Worm (Caenorhabditis elegans) whole organism, late embryonic: ENCODE results near the gene rgef-1.

Source experiments
- C38D4.7 ChIP-seq: fragments of 200-800 bp; sonication (Bioruptor generic); optimal IDR thresholded peaks from 2 replicates; lab custom pipeline; 2018; ENCODE audit warnings: mild to moderate bottlenecking, missing genetic modification characterization, moderate library complexity, missing compliant biosample characterization
- ceh-22 ChIP-seq: sonication (generic microtip); optimal IDR thresholded peaks from 2 replicates; lab custom pipeline; 2017; ENCODE audit warnings: missing biosample characterization, missing genetic modification characterization
- ceh-34 ChIP-seq: sonication (generic microtip); optimal IDR thresholded peaks from 2 replicates; lab custom pipeline; 2016; ENCODE audit warnings: mild to moderate bottlenecking, missing genetic modification characterization, missing compliant biosample characterization
- che-1 ChIP-seq: sonication (generic microtip); optimal IDR thresholded peaks from 2 replicates; lab custom pipeline; 2016; ENCODE audit warnings: mild to moderate bottlenecking, missing genetic modification characterization, missing compliant biosample characterization
- ets-4 ChIP-seq: sonication (generic microtip); optimal IDR thresholded peaks from 2 replicates; lab custom pipeline; 2016; ENCODE audit warnings: missing genetic modification characterization, missing compliant biosample characterization
- fkh-6 ChIP-seq: sonication (generic microtip); optimal IDR thresholded peaks from 2 replicates; lab custom pipeline; 2016; ENCODE audit warnings: missing genetic modification characterization, missing compliant biosample characterization
- lim-6 ChIP-seq: sonication (generic microtip); optimal IDR thresholded peaks from 2 replicates; lab custom pipeline; 2016; ENCODE audit warnings: missing genetic modification characterization, missing compliant biosample characterization
- lin-11 ChIP-seq: fragments of 200-800 bp; sonication (Bioruptor generic); optimal IDR thresholded peaks from 2 replicates; lab custom pipeline; 2018; ENCODE audit warnings: mild to moderate bottlenecking, missing genetic modification characterization, missing compliant biosample characterization
- mec-3 ChIP-seq: sonication (generic microtip); optimal IDR thresholded peaks from 2 replicates; lab custom pipeline; 2016; ENCODE audit warnings: borderline replicate concordance, missing genetic modification characterization, missing compliant biosample characterization
- odd-2 ChIP-seq: sonication (generic microtip); optimal IDR thresholded peaks from 2 replicates; lab custom pipeline; 2017; ENCODE audit warnings: antibody characterized with exemption, mild to moderate bottlenecking, missing genetic modification characterization, missing compliant biosample characterization
- rnt-1 ChIP-seq: sonication (generic microtip); optimal IDR thresholded peaks from 2 replicates; lab custom pipeline; 2016; ENCODE audit warnings: missing genetic modification characterization, missing compliant biosample characterization
- sdc-2 ChIP-seq: sonication (generic microtip); optimal IDR thresholded peaks from 2 replicates; lab custom pipeline; 2016; ENCODE audit warnings: missing genotype, missing genetic modification characterization, missing compliant biosample characterization
- unc-3 ChIP-seq, 2 experiments: fragments of 200-800 bp in 1 of 2; sonication (Bioruptor generic) in 1 of 2; sonication (generic microtip) in 1 of 2; conservative IDR thresholded peaks in 1 of 2; optimal IDR thresholded peaks in 1 of 2; 2 replicates each; pipeline versions ENCODE4 v1.3.6 to Lab custom; 2016 to 2022; ENCODE audit warnings: missing compliant biosample characterization in 2 of 2, missing genetic modification characterization in 2 of 2, missing genetic modification reagents in 1 of 2

ce11 chrV:9576991-9577390, 15.5 kb upstream of the rgef-1 start, which contains the start of gene F25B3.2:
- TF ChIP-seq fkh-6 (tag; lab: Kevin White, UChicago) (no peak), lim-6 (tag; lab: Kevin White, UChicago) (no peak), C38D4.7 (no peak), mec-3 (tag; lab: Kevin White, UChicago) (no peak), rnt-1 (tag; lab: Kevin White, UChicago) (no peak), odd-2 (tag; lab: Kevin White, UChicago) (no peak), ceh-22 (tag; lab: Kevin White, UChicago) (no peak), lin-11 (no peak), ceh-34 (tag; lab: Kevin White, UChicago) (no peak), ets-4 (tag; lab: Kevin White, UChicago) (no peak), che-1 (tag; lab: Kevin White, UChicago) (no peak), unc-3 (GFP tag; conservative IDR thresholded peaks at IDR 0.05; lab: Robert Waterston, UW) (no peak), unc-3 (tag; optimal IDR thresholded peaks at IDR 0.05; lab: Kevin White, UChicago) (no peak), sdc-2 (tag; lab: Kevin White, UChicago) (no peak)
